Worm (Caenorhabditis elegans) whole organism, late embryonic: ENCODE results near the gene col-84.

Experiments
- C38D4.7 ChIP-seq: fragments of 200-800 bp; sonication (Bioruptor generic); optimal IDR thresholded peaks from 2 replicates; lab custom pipeline; 2018; ENCODE audit warnings: mild to moderate bottlenecking, missing genetic modification characterization, moderate library complexity, missing compliant biosample characterization
- K02D7.2 ChIP-seq: sonication (generic microtip); optimal IDR thresholded peaks from 2 replicates; lab custom pipeline; 2017; ENCODE audit warnings: mild to moderate bottlenecking, missing genetic modification characterization, missing compliant biosample characterization
- T23F11.4 ChIP-seq: fragments of 200-800 bp; sonication (Bioruptor generic); optimal IDR thresholded peaks from 2 replicates; lab custom pipeline; 2018; ENCODE audit warnings: mild to moderate bottlenecking, missing genetic modification characterization, missing compliant biosample characterization
- ama-1 ChIP-seq: fragments of 150-350 bp; optimal IDR thresholded peaks from 2 replicates; lab custom pipeline; 2014
- ceh-19 ChIP-seq: fragments of 200-800 bp; sonication (Bioruptor generic); optimal IDR thresholded peaks from 2 replicates; lab custom pipeline; 2018; ENCODE audit warnings: mild to moderate bottlenecking, missing genetic modification characterization, missing compliant biosample characterization
- ceh-22 ChIP-seq: sonication (generic microtip); optimal IDR thresholded peaks from 2 replicates; lab custom pipeline; 2017; ENCODE audit warnings: missing biosample characterization, missing genetic modification characterization
- ceh-6 ChIP-seq: fragments of 200-800 bp; sonication (Bioruptor generic); optimal IDR thresholded peaks from 2 replicates; lab custom pipeline; 2018; ENCODE audit warnings: mild to moderate bottlenecking, missing genetic modification characterization, missing compliant biosample characterization
- ceh-9 ChIP-seq: sonication (generic microtip); optimal IDR thresholded peaks from 2 replicates; lab custom pipeline; 2016; ENCODE audit warnings: mild to moderate bottlenecking, missing genetic modification characterization, inconsistent platforms, missing compliant biosample characterization
- elt-4 ChIP-seq: sonication (generic microtip); optimal IDR thresholded peaks from 2 replicates; lab custom pipeline; 2016; ENCODE audit warnings: missing genetic modification characterization, missing compliant biosample characterization
- eyg-1 ChIP-seq: sonication (generic microtip); optimal IDR thresholded peaks from 2 replicates; lab custom pipeline; 2016; ENCODE audit warnings: missing genotype, missing genetic modification characterization, missing compliant biosample characterization
- fax-1 ChIP-seq: sonication (generic microtip); optimal IDR thresholded peaks from 2 replicates; lab custom pipeline; 2016; ENCODE audit warnings: missing genotype, missing genetic modification characterization, missing compliant biosample characterization
- fkh-6 ChIP-seq: sonication (generic microtip); optimal IDR thresholded peaks from 2 replicates; lab custom pipeline; 2016; ENCODE audit warnings: missing genetic modification characterization, missing compliant biosample characterization
- hlh-13 ChIP-seq: fragments of 200-800 bp; sonication (Bioruptor generic); optimal IDR thresholded peaks from 2 replicates; lab custom pipeline; 2018; ENCODE audit warnings: mild to moderate bottlenecking, missing genetic modification characterization, missing compliant biosample characterization
- hlh-15 ChIP-seq: sonication (generic microtip); optimal IDR thresholded peaks from 2 replicates; lab custom pipeline; 2016; ENCODE audit warnings: missing genetic modification characterization, missing compliant biosample characterization
- hlh-30 ChIP-seq: sonication (generic microtip); optimal IDR thresholded peaks from 2 replicates; lab custom pipeline; 2017; ENCODE audit warnings: antibody characterized with exemption, missing genetic modification characterization, missing compliant biosample characterization; ENCODE audit not compliant: insufficient read depth
- hlh-8 ChIP-seq: sonication (generic microtip); optimal IDR thresholded peaks from 2 replicates; lab custom pipeline; 2016; ENCODE audit warnings: missing genotype, missing genetic modification characterization, missing compliant biosample characterization
- odd-2 ChIP-seq: sonication (generic microtip); optimal IDR thresholded peaks from 2 replicates; lab custom pipeline; 2017; ENCODE audit warnings: antibody characterized with exemption, mild to moderate bottlenecking, missing genetic modification characterization, missing compliant biosample characterization
- pag-3 ChIP-seq: sonication (generic microtip); optimal IDR thresholded peaks from 2 replicates; lab custom pipeline; 2016; ENCODE audit warnings: missing compliant biosample characterization, missing genetic modification characterization, borderline replicate concordance
- ref-2 ChIP-seq: sonication (generic microtip); optimal IDR thresholded peaks from 2 replicates; lab custom pipeline; 2016; ENCODE audit warnings: missing genetic modification characterization, missing compliant biosample characterization
- rnt-1 ChIP-seq: sonication (generic microtip); optimal IDR thresholded peaks from 2 replicates; lab custom pipeline; 2016; ENCODE audit warnings: missing genetic modification characterization, missing compliant biosample characterization
- sdc-2 ChIP-seq: sonication (generic microtip); optimal IDR thresholded peaks from 2 replicates; lab custom pipeline; 2016; ENCODE audit warnings: missing genotype, missing genetic modification characterization, missing compliant biosample characterization
- sox-2 ChIP-seq: fragments of 200-800 bp; sonication (Bioruptor generic); IDR thresholded peaks from 2 replicates; pipeline ENCODE4 v1.3.6; 2022; ENCODE audit warnings: missing genetic modification reagents, missing genetic modification characterization, missing compliant biosample characterization
- tbx-7 ChIP-seq: sonication (generic microtip); optimal IDR thresholded peaks from 2 replicates; lab custom pipeline; 2016; ENCODE audit warnings: missing genotype, missing genetic modification characterization, missing compliant biosample characterization
- unc-42 ChIP-seq: sonication (generic microtip); optimal IDR thresholded peaks from 2 replicates; lab custom pipeline; 2016; ENCODE audit warnings: missing genotype, missing genetic modification characterization, missing compliant biosample characterization
- unc-86 ChIP-seq: sonication (generic microtip); optimal IDR thresholded peaks from 2 replicates; lab custom pipeline; 2016; ENCODE audit warnings: missing genetic modification characterization, missing compliant biosample characterization
- zip-5 ChIP-seq: sonication (generic microtip); optimal IDR thresholded peaks from 2 replicates; lab custom pipeline; 2016; ENCODE audit warnings: missing genetic modification characterization, missing compliant biosample characterization

col-84 gene

DNA sequence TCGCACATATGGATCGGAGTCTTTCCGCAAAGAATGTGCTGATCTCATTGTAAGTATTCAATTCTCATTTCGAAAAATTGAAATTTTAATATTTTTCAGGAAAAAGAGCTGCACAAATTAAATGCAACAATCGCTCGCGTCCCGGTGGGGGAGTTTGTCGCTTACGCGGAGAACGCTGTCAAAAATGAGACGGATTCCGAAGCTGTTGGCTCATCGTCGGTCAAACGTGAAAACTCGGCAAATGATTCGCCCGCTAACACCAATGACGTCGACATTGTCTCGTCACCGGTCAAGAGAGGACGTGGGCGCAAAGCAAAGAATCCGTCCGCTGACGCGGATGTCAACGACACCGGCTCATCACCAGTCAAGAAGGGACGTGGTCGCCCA, 48.2 kb downstream of the col-84 start:
- TF ChIP-seq hlh-30 (tag; lab: Kevin White, UChicago) (no peak), zip-5 (no peak), ceh-9 (tag; lab: Kevin White, UChicago) (no peak), K02D7.2 (tag; lab: Kevin White, UChicago) (no peak), ceh-6 (GFP tag; lab: Kevin White, UChicago) (no peak), ref-2 (no peak), T23F11.4 (GFP tag; lab: Kevin White, UChicago) (no peak), ama-1 (lab: Kevin White, UChicago) (no peak)

DNA sequence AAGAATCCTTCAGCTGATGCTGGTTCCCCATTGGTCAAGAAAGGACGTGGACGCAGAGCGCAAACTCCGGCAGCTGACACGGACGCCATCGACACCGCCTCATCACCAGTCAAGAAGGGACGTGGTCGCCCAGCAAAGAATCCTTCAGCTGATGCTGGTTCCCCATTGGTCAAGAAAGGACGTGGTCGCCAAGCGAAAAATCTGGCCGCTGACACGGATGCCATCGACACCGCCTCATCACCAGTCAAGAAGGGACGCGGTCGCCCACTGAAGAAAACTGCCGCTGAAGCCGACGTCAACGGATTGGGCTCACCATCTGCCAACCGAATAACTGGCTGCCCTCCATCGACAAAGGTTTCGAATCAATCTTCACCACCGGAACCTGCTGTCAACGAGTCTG, 48.6 kb downstream of the col-84 start:
- TF ChIP-seq odd-2 (tag; lab: Kevin White, UChicago) (no peak), ceh-6 (GFP tag; lab: Kevin White, UChicago) (no peak), eyg-1 (no peak), sox-2 (no peak), ceh-22 (tag; lab: Kevin White, UChicago) (no peak), fkh-6 (tag; lab: Kevin White, UChicago) (no peak), unc-42 (tag; lab: Kevin White, UChicago) (no peak), fax-1 (tag; lab: Kevin White, UChicago) (no peak), hlh-15 (tag; lab: Kevin White, UChicago) (no peak), pag-3 (tag; lab: Kevin White, UChicago) (no peak), unc-86 (tag; lab: Kevin White, UChicago) (no peak), tbx-7 (tag; lab: Kevin White, UChicago) (no peak), sdc-2 (tag; lab: Kevin White, UChicago) (no peak), elt-4 (tag; lab: Kevin White, UChicago) (no peak), hlh-8 (no peak), rnt-1 (tag; lab: Kevin White, UChicago) (no peak), C38D4.7 (no peak), hlh-13 (GFP tag; lab: Kevin White, UChicago) (no peak), ceh-19 (GFP tag; lab: Kevin White, UChicago) (no peak)

ce11 chrII:11917530-11917952, 49.2 kb downstream of the col-84 start:
- no peak for TF ChIP-seq rnt-1 (tag; lab: Kevin White, UChicago)
- TF ChIP-seq ceh-6 (GFP tag; lab: Kevin White, UChicago), result no peak
- TF ChIP-seq, all 69 proteins: peak for 0
